ENCODE assay signal across 1 fruit fly cellular context in genomic region chr3L:1947463-1948126, dm6.
TF ChIP-seq lines count a peak whose summit lies in the region.

mu2 (minus strand) TSS chr3L:1947475.
Cnb (plus strand) TSS chr3L:1947565.

TF ChIP-seq in whole organism, embryonic, 481 proteins besides CTCF, POLR2A, EP300 and RAD21 (continued from another document):
- no peak for TF ChIP-seq sisA (GFP tag; IDR thresholded peaks at IDR 0.05; lab: Robert Waterston, UW)
- no peak for TF ChIP-seq Hmx (GFP tag; optimal IDR thresholded peaks at IDR 0.05; lab: Kevin White, UChicago)
- TF ChIP-seq CG13775 (GFP tag; optimal IDR thresholded peaks at IDR 0.05; lab: Kevin White, UChicago) = peak; percentile 35
- no peak for TF ChIP-seq CG14050 (GFP tag; IDR thresholded peaks at IDR 0.05; lab: Robert Waterston, UW)
- TF ChIP-seq nerfin-2 (GFP tag; IDR thresholded peaks at IDR 0.05; lab: Robert Waterston, UW; ENCODE audit: partially characterized antibody) = peak; percentile 60; the same call in 1 of the 2 replicates
- TF ChIP-seq hbn (GFP tag; IDR thresholded peaks at IDR 0.05; lab: Robert Waterston, UW; ENCODE audit: partially characterized antibody) = peak; percentile 82
- TF ChIP-seq gfzf (GFP tag; optimal IDR thresholded peaks at IDR 0.05; lab: Kevin White, UChicago) = peak; percentile 60
- TF ChIP-seq chn (GFP tag; optimal IDR thresholded peaks at IDR 0.05; lab: Kevin White, UChicago) = no peak
- TF ChIP-seq crp (GFP tag; optimal IDR thresholded peaks at IDR 0.05; lab: Kevin White, UChicago) = peak in 1 of 2 experiments; percentile 32
- TF ChIP-seq CG34422 (GFP tag; IDR thresholded peaks at IDR 0.05; lab: Robert Waterston, UW) = peak; percentile 40; the same call in 1 of the 3 replicates
- TF ChIP-seq CG2116 (GFP tag; optimal IDR thresholded peaks at IDR 0.05; lab: Kevin White, UChicago) = peak; percentile 74
- no peak for TF ChIP-seq usp (GFP tag; optimal IDR thresholded peaks at IDR 0.05; lab: Kevin White, UChicago)
- peak; percentile 11; the same call in 1 of the 2 replicates for TF ChIP-seq CG32772 (GFP tag; IDR thresholded peaks at IDR 0.05; lab: Robert Waterston, UW)
TF ChIP-seq in whole organism, embryonic: peak in this region for 101.
